Worm (Caenorhabditis elegans) whole organism, young adult: Measurements from ENCODE around the gene smgl-2.
A peak's percentile ranks its signal among the peaks of the same experiment; 100 is the strongest.

Source experiments
- B0035.1 ChIP-seq: sonication (generic microtip); optimal IDR thresholded peaks from 2 replicates; lab custom pipeline; 2016; ENCODE audit warnings: missing genetic modification characterization, mild to moderate bottlenecking, missing compliant biosample characterization, missing genotype, missing genetic modification reagents
- B0261.1 ChIP-seq: sonication (generic microtip); optimal IDR thresholded peaks from 2 replicates; lab custom pipeline; 2016; ENCODE audit warnings: mild to moderate bottlenecking, missing genetic modification characterization, moderate library complexity, missing compliant biosample characterization
- C06A6.2 ChIP-seq: fragments of 200-800 bp; sonication (Bioruptor generic); conservative IDR thresholded peaks from 2 replicates; pipeline ENCODE4 v1.3.6; 2022; ENCODE audit warnings: missing genetic modification characterization, missing compliant biosample characterization
- D2030.7 ChIP-seq: fragments of 200-800 bp; sonication (Bioruptor generic); IDR thresholded peaks from 2 replicates; pipeline ENCODE4 v1.3.6; 2022; ENCODE audit warnings: missing genetic modification reagents, missing genetic modification characterization, missing compliant biosample characterization
- F22D6.2 ChIP-seq: sonication (generic microtip); optimal IDR thresholded peaks from 2 replicates; lab custom pipeline; 2016; ENCODE audit warnings: mild to moderate bottlenecking, missing genetic modification characterization, missing compliant biosample characterization
- Y53F4B.3 ChIP-seq: fragments of 200-800 bp; sonication (Bioruptor generic); IDR thresholded peaks from 2 replicates; pipeline ENCODE4 v1.3.6; 2022; ENCODE audit warnings: missing genetic modification reagents, missing genetic modification characterization, missing compliant biosample characterization
- Y56A3A.18 ChIP-seq: fragments of 200-800 bp; sonication (Bioruptor generic); IDR thresholded peaks from 2 replicates; pipeline ENCODE4 v1.3.6; 2022; ENCODE audit warnings: missing genetic modification reagents, missing genetic modification characterization, missing compliant biosample characterization
- Y79H2A.3 ChIP-seq: fragments of 200-800 bp; sonication (Bioruptor generic); conservative IDR thresholded peaks from 2 replicates; pipeline ENCODE4 v1.3.6; 2022; ENCODE audit warnings: missing genetic modification reagents, missing genetic modification characterization, missing compliant biosample characterization
- aptf-2 ChIP-seq: fragments of 200-800 bp; sonication (Bioruptor generic); conservative IDR thresholded peaks from 2 replicates; pipeline ENCODE4 v1.3.6; 2022; ENCODE audit warnings: missing genetic modification reagents, missing genetic modification characterization, missing compliant biosample characterization
- attf-3 ChIP-seq: fragments of 200-800 bp; sonication (Bioruptor generic); conservative IDR thresholded peaks from 2 replicates; pipeline ENCODE4 v1.3.6; 2022; ENCODE audit warnings: missing genetic modification reagents, missing genetic modification characterization, missing compliant biosample characterization
- bed-2 ChIP-seq: fragments of 200-800 bp; sonication (Bioruptor generic); IDR thresholded peaks from 2 replicates; pipeline ENCODE4 v1.3.6; 2022; ENCODE audit warnings: missing genetic modification reagents, missing genetic modification characterization, missing compliant biosample characterization
- cebp-1 ChIP-seq, 2 experiments: fragments of 200-800 bp in 1 of 2; sonication (Bioruptor generic) in 1 of 2; sonication (generic microtip) in 1 of 2; IDR thresholded peaks in 1 of 2; optimal IDR thresholded peaks in 1 of 2; 2 replicates each; pipeline versions ENCODE4 v1.3.6 to Lab custom; 2017 to 2022; ENCODE audit warnings: missing compliant biosample characterization in 2 of 2, missing genetic modification characterization in 2 of 2, mild to moderate bottlenecking in 1 of 2, missing genetic modification reagents in 1 of 2, moderate library complexity in 1 of 2
- ceh-27 ChIP-seq: fragments of 200-800 bp; sonication (Bioruptor generic); optimal IDR thresholded peaks from 2 replicates; lab custom pipeline; 2018; ENCODE audit warnings: mild to moderate bottlenecking, missing genetic modification characterization, moderate library complexity, missing compliant biosample characterization
- ceh-79 ChIP-seq: sonication (generic microtip); optimal IDR thresholded peaks from 2 replicates; lab custom pipeline; 2017; ENCODE audit warnings: mild to moderate bottlenecking, missing genetic modification characterization, missing compliant biosample characterization
- ceh-91 ChIP-seq: fragments of 200-800 bp; sonication (Bioruptor generic); IDR thresholded peaks from 2 replicates; pipeline ENCODE4 v1.3.6; 2022; ENCODE audit warnings: missing genetic modification reagents, missing genetic modification characterization, missing compliant biosample characterization
- chd-7 ChIP-seq: sonication (generic microtip); optimal IDR thresholded peaks from 2 replicates; lab custom pipeline; 2016; ENCODE audit warnings: mild to moderate bottlenecking, missing genetic modification characterization, moderate library complexity, missing compliant biosample characterization
- die-1 ChIP-seq: sonication (generic microtip); optimal IDR thresholded peaks from 2 replicates; lab custom pipeline; 2016; ENCODE audit warnings: missing genotype, mild to moderate bottlenecking, missing genetic modification characterization, missing compliant biosample characterization
- dpff-1 ChIP-seq: sonication (generic microtip); optimal IDR thresholded peaks from 2 replicates; lab custom pipeline; 2017; ENCODE audit warnings: mild to moderate bottlenecking, missing genetic modification characterization, missing compliant biosample characterization
- egl-44 ChIP-seq: fragments of 200-800 bp; sonication (Bioruptor generic); IDR thresholded peaks from 2 replicates; pipeline ENCODE4 v1.3.6; 2022; ENCODE audit warnings: missing genetic modification reagents, missing genetic modification characterization, missing compliant biosample characterization
- ets-4 ChIP-seq: fragments of 200-800 bp; sonication (Bioruptor generic); optimal IDR thresholded peaks from 2 replicates; lab custom pipeline; 2018; ENCODE audit warnings: mild to moderate bottlenecking, missing genetic modification characterization, missing compliant biosample characterization
- fkh-3 ChIP-seq: sonication (generic microtip); optimal IDR thresholded peaks from 2 replicates; lab custom pipeline; 2016; ENCODE audit warnings: mild to moderate bottlenecking, missing genetic modification characterization, missing compliant biosample characterization
- him-1 ChIP-seq: sonication (generic microtip); optimal IDR thresholded peaks from 2 replicates; lab custom pipeline; 2016; ENCODE audit warnings: missing genotype, missing genetic modification reagents, missing genetic modification characterization, missing compliant biosample characterization
- hmg-1.2 ChIP-seq: fragments of 200-800 bp; sonication (Bioruptor generic); IDR thresholded peaks from 2 replicates; pipeline ENCODE4 v1.3.6; 2022; ENCODE audit warnings: missing genetic modification reagents, missing genetic modification characterization, missing compliant biosample characterization
- hrde-1 ChIP-seq: sonication (generic microtip); optimal IDR thresholded peaks from 2 replicates; lab custom pipeline; 2016; ENCODE audit warnings: missing genetic modification characterization, mild to moderate bottlenecking, missing compliant biosample characterization, moderate library complexity, missing genotype, missing genetic modification reagents, borderline replicate concordance
- hsf-1 ChIP-seq: fragments of 200-800 bp; sonication (Bioruptor generic); IDR thresholded peaks from 2 replicates; pipeline ENCODE4 v1.3.6; 2022; ENCODE audit warnings: missing genetic modification reagents, missing genetic modification characterization, missing compliant biosample characterization
- let-526 ChIP-seq: fragments of 200-800 bp; sonication (Bioruptor generic); IDR thresholded peaks from 2 replicates; pipeline ENCODE4 v1.3.6; 2022; ENCODE audit warnings: missing genetic modification reagents, missing genetic modification characterization, missing compliant biosample characterization
- lin-26 ChIP-seq: fragments of 200-800 bp; sonication (Bioruptor generic); IDR thresholded peaks from 2 replicates; pipeline ENCODE4 v1.3.6; 2022; ENCODE audit warnings: missing genetic modification reagents, missing genetic modification characterization, missing compliant biosample characterization
- lin-35 ChIP-seq, 3 experiments: fragments of 150-350 bp in 2 of 3; sonication (generic microtip) in 1 of 3; optimal IDR thresholded peaks; 2 replicates each; lab custom pipeline; 2014 to 2018; ENCODE audit warnings: missing biosample characterization in 3 of 3, missing genetic modification characterization in 3 of 3, missing genetic modification reagents in 3 of 3
- lir-1 ChIP-seq: fragments of 200-800 bp; sonication (Bioruptor generic); conservative IDR thresholded peaks from 2 replicates; pipeline ENCODE4 v1.3.6; 2022; ENCODE audit warnings: missing genetic modification reagents, missing genetic modification characterization, missing compliant biosample characterization
- lsy-27 ChIP-seq: sonication (generic microtip); optimal IDR thresholded peaks from 2 replicates; lab custom pipeline; 2017; ENCODE audit warnings: missing genetic modification characterization, mild to moderate bottlenecking, missing compliant biosample characterization, antibody characterized with exemption, missing genotype, borderline replicate concordance; ENCODE audit not compliant: insufficient read depth
- madf-3 ChIP-seq: fragments of 200-800 bp; sonication (Bioruptor generic); IDR thresholded peaks from 2 replicates; pipeline ENCODE4 v1.3.6; 2022; ENCODE audit warnings: missing genetic modification reagents, missing genetic modification characterization, missing compliant biosample characterization
- mcd-1 ChIP-seq: fragments of 200-800 bp; sonication (Bioruptor generic); IDR thresholded peaks from 2 replicates; pipeline ENCODE4 v1.3.6; 2022; ENCODE audit warnings: missing genetic modification reagents, missing genetic modification characterization, missing compliant biosample characterization
- mel-28 ChIP-seq: sonication (generic microtip); optimal IDR thresholded peaks from 2 replicates; lab custom pipeline; 2016; ENCODE audit warnings: borderline replicate concordance, mild to moderate bottlenecking, missing genetic modification characterization, missing compliant biosample characterization
- nfyb-1 ChIP-seq: fragments of 200-800 bp; sonication (Bioruptor generic); IDR thresholded peaks from 2 replicates; pipeline ENCODE4 v1.3.6; 2022; ENCODE audit warnings: missing genetic modification reagents, missing genetic modification characterization, missing compliant biosample characterization
- nhr-27 ChIP-seq: fragments of 200-800 bp; sonication (Bioruptor generic); optimal IDR thresholded peaks from 2 replicates; lab custom pipeline; 2018; ENCODE audit warnings: mild to moderate bottlenecking, missing genetic modification characterization, moderate library complexity, missing compliant biosample characterization
- nhr-80 ChIP-seq: sonication (generic microtip); optimal IDR thresholded peaks from 2 replicates; lab custom pipeline; 2016; ENCODE audit warnings: missing genetic modification characterization, missing compliant biosample characterization
- pha-4 ChIP-seq: fragments of 150-350 bp; sonication (generic microtip); optimal IDR thresholded peaks from 2 replicates; lab custom pipeline; 2014; ENCODE audit warnings: missing biosample characterization, missing genetic modification reagents, missing genetic modification characterization
- rcor-1 ChIP-seq: fragments of 200-800 bp; sonication (Bioruptor generic); IDR thresholded peaks from 2 replicates; pipeline ENCODE4 v1.3.6; 2022; ENCODE audit warnings: missing genetic modification reagents, missing genetic modification characterization, missing compliant biosample characterization
- repo-1 ChIP-seq: sonication (generic microtip); optimal IDR thresholded peaks from 2 replicates; lab custom pipeline; 2017; ENCODE audit warnings: mild to moderate bottlenecking, missing genetic modification characterization, missing compliant biosample characterization
- snpc-1.3 ChIP-seq: sonication (generic microtip); optimal IDR thresholded peaks from 2 replicates; lab custom pipeline; 2017; ENCODE audit warnings: missing genetic modification characterization, mild to moderate bottlenecking, missing compliant biosample characterization, antibody characterized with exemption, moderate library complexity, missing genotype, missing genetic modification reagents; ENCODE audit not compliant: insufficient read depth
- tlf-1 ChIP-seq: fragments of 200-800 bp; sonication (Bioruptor generic); optimal IDR thresholded peaks from 2 replicates; lab custom pipeline; 2018; ENCODE audit warnings: mild to moderate bottlenecking, missing genetic modification characterization, missing compliant biosample characterization
- zfh-2 ChIP-seq: fragments of 200-800 bp; sonication (Bioruptor generic); conservative IDR thresholded peaks from 2 replicates; pipeline ENCODE4 v1.3.6; 2022; ENCODE audit warnings: missing genetic modification reagents, missing genetic modification characterization, missing compliant biosample characterization
- ztf-6 ChIP-seq: fragments of 200-800 bp; sonication (Bioruptor generic); IDR thresholded peaks from 2 replicates; pipeline ENCODE4 v1.3.6; 2022; ENCODE audit warnings: missing genetic modification reagents, missing genetic modification characterization, missing compliant biosample characterization

Gene smgl-2

ce11 chrIV:3733287-3733686 is 7.3 kb downstream of the smgl-2 start:
- TF ChIP-seq hmg-1.2 = no peak
- no peak for TF ChIP-seq nhr-27 (tag; lab: Kevin White, UChicago)
- TF ChIP-seq nfyb-1 (GFP tag; lab: Robert Waterston, UW) = no peak
- no peak for TF ChIP-seq egl-44 (GFP tag; lab: Robert Waterston, UW)
- no peak for TF ChIP-seq ceh-79
- no peak for TF ChIP-seq bed-2 (GFP tag; lab: Robert Waterston, UW)
- TF ChIP-seq C06A6.2 (GFP tag; lab: Robert Waterston, UW) = no peak
- TF ChIP-seq him-1 (tag; lab: Kevin White, UChicago) = no peak
- no peak for TF ChIP-seq ets-4 (GFP tag; lab: Kevin White, UChicago)
- TF ChIP-seq hsf-1 (GFP tag; lab: Robert Waterston, UW) = no peak
- TF ChIP-seq ceh-27 = no peak
- no peak for TF ChIP-seq B0261.1 (tag; lab: Kevin White, UChicago)
- no peak for TF ChIP-seq chd-7 (tag; lab: Kevin White, UChicago)
- no peak for TF ChIP-seq lin-35 (GFP tag; optimal IDR thresholded peaks at IDR 0.05; lab: Kevin White, UChicago)
- TF ChIP-seq ceh-91 (GFP tag; lab: Robert Waterston, UW) = no peak
- TF ChIP-seq Y79H2A.3 (GFP tag; lab: Robert Waterston, UW) = no peak
- TF ChIP-seq Y56A3A.18 (GFP tag; lab: Robert Waterston, UW) = no peak
- no peak for TF ChIP-seq mel-28 (tag; lab: Kevin White, UChicago)
- TF ChIP-seq cebp-1 (GFP tag; IDR thresholded peaks at IDR 0.05; lab: Robert Waterston, UW) = no peak
- TF ChIP-seq cebp-1 (tag; optimal IDR thresholded peaks at IDR 0.05; lab: Kevin White, UChicago) = no peak

ce11 chrIV:3736244-3736643 is 10.3 kb downstream of the smgl-2 start:
- 0 out of 2 replicates have a peak, but pooled peaks have one; percentile 17 for TF ChIP-seq madf-3 (GFP tag; lab: Robert Waterston, UW)
- TF ChIP-seq Y56A3A.18 (GFP tag; lab: Robert Waterston, UW) = no peak
- no peak for TF ChIP-seq ztf-6 (GFP tag; lab: Robert Waterston, UW)
- no peak for TF ChIP-seq B0035.1 (tag; lab: Kevin White, UChicago)
- no peak for TF ChIP-seq repo-1 (tag; lab: Kevin White, UChicago)
- peak; percentile 60; the same call in 1 of the 2 replicates for TF ChIP-seq zfh-2
- TF ChIP-seq Y53F4B.3 (GFP tag; lab: Robert Waterston, UW) = no peak

DNA sequence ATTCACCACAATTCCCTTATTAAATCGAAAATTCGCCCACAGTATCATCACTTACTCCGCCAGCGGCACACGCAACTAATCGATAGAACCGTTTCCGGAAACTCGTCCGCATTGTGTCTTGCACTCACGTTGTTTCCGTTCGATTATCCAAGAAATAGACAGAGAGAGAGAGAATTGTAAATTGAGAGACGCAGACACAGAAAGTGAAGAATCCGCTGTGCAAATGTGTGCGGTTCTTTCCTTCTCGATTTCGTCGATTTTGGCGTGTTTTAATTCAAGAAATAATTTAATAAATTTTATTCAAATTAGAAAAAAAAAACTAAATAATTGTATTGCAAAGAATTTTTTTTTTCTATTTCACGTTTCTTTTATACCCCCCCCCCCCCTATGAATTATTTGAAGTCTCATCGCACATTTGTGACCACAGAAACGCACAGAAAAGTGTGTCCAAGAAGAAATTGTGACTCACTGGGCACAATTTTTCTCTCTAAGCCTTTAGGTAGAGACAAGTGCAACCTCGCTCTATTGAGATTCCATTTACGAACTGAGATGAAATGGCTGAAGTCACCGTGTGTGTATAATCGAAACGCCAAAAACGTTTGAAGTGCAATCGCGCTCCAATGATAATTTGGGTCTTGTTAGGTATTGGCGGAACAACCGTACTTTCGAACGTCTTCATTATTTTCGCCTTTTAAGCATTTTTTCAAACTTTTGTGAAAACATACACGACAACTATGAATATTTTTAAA is 12.9 kb downstream of the smgl-2 start, which contains the start of gene nape-2:
Gene nape-2 (minus strand): TSS at position 271 of the 749 bp plus-strand sequence.
- peak; percentile 44 for TF ChIP-seq nhr-80 (tag; lab: Kevin White, UChicago)
- no peak for TF ChIP-seq rcor-1 (GFP tag; lab: Robert Waterston, UW)
- TF ChIP-seq hmg-1.2 = peak; percentile 93
- no peak for TF ChIP-seq tlf-1 (GFP tag; lab: Kevin White, UChicago)
- TF ChIP-seq aptf-2 (GFP tag; lab: Robert Waterston, UW) = no peak
- TF ChIP-seq hsf-1 (GFP tag; lab: Robert Waterston, UW) = no peak
- TF ChIP-seq snpc-1.3 (tag; lab: Kevin White, UChicago) = no peak
- peak; percentile 52 for TF ChIP-seq mcd-1 (GFP tag; lab: Robert Waterston, UW)
- TF ChIP-seq D2030.7 (GFP tag; lab: Robert Waterston, UW) = no peak
- no peak for TF ChIP-seq lin-26 (GFP tag; lab: Robert Waterston, UW)
- TF ChIP-seq Y53F4B.3 (GFP tag; lab: Robert Waterston, UW) = no peak
- no peak for TF ChIP-seq pha-4 (tag; lab: Kevin White, UChicago)
- TF ChIP-seq fkh-3 (tag; lab: Kevin White, UChicago) = no peak
- no peak for TF ChIP-seq B0261.1 (tag; lab: Kevin White, UChicago)
- TF ChIP-seq hrde-1 (tag; lab: Kevin White, UChicago) = no peak
- no peak for TF ChIP-seq F22D6.2 (tag; lab: Kevin White, UChicago)
- TF ChIP-seq die-1 (tag; lab: Kevin White, UChicago) = no peak
- TF ChIP-seq lir-1 (GFP tag; lab: Robert Waterston, UW) = no peak
- no peak for TF ChIP-seq dpff-1 (tag; lab: Kevin White, UChicago)
- TF ChIP-seq B0035.1 (tag; lab: Kevin White, UChicago) = no peak
- no peak for TF ChIP-seq let-526
- TF ChIP-seq attf-3 (GFP tag; lab: Robert Waterston, UW) = no peak
- no peak for TF ChIP-seq lsy-27 (tag; lab: Kevin White, UChicago)
